Fruit fly (Drosophila melanogaster) whole organism, embryonic: ENCODE results near the gene Mal-B1.

Source experiments
- Atf6 ChIP-seq: fragments of 200-800 bp; sonication (Bioruptor generic); IDR thresholded peaks from 2 replicates; pipeline ENCODE4 v1.3.6; 2022; ENCODE audit warnings: missing biosample characterization, missing genetic modification characterization
- CG10267 ChIP-seq: fragments of 200-800 bp; sonication (Bioruptor generic); optimal IDR thresholded peaks from 2 replicates; lab custom pipeline; 2018; ENCODE audit warnings: missing biosample characterization, mild to moderate bottlenecking, missing genetic modification characterization, moderate library complexity
- CG17612 ChIP-seq: fragments of 200-800 bp; sonication (Bioruptor generic); IDR thresholded peaks from 2 replicates; pipeline ENCODE4 v1.3.6; 2022; ENCODE audit warnings: missing biosample characterization, missing genetic modification characterization
- CG3163 ChIP-seq: fragments of 200-800 bp; sonication (Bioruptor generic); optimal IDR thresholded peaks from 3 replicates; lab custom pipeline; 2016; ENCODE audit warnings: missing biosample characterization, missing genetic modification characterization
- CG3407 ChIP-seq: fragments of 200-800 bp; sonication (Bioruptor generic); optimal IDR thresholded peaks from 2 replicates; lab custom pipeline; 2018; ENCODE audit warnings: missing biosample characterization, mild to moderate bottlenecking, missing genetic modification characterization
- CG9797 ChIP-seq: fragments of 200-800 bp; sonication (Bioruptor generic); optimal IDR thresholded peaks from 3 replicates; lab custom pipeline; 2018; ENCODE audit warnings: missing biosample characterization, mild to moderate bottlenecking, missing genetic modification characterization
- CTCF ChIP-seq: fragments of 200-800 bp; sonication (Bioruptor generic); optimal IDR thresholded peaks from 2 replicates; lab custom pipeline; 2017; ENCODE audit warnings: missing biosample characterization, mild to moderate bottlenecking, missing genetic modification characterization, moderate library complexity
- Hr51 ChIP-seq, 2 experiments: fragments of 200-800 bp; sonication (Bioruptor generic); optimal IDR thresholded peaks; 2 replicates in 1 of 2; 3 replicates in 1 of 2; lab custom pipeline; 2016 to 2018; ENCODE audit warnings: missing biosample characterization in 2 of 2, missing genetic modification characterization in 2 of 2, mild to moderate bottlenecking in 1 of 2, moderate library complexity in 1 of 2
- Med ChIP-seq: fragments of 200-800 bp; sonication (Bioruptor generic); peaks from one replicate; lab custom pipeline; 2016; ENCODE audit warnings: missing biosample characterization, missing genetic modification characterization, mild to moderate bottlenecking, inconsistent platforms, moderate library complexity
- Trl ChIP-seq, 3 experiments: fragments of >200 bp in 2 of 3; fragments of 200-800 bp in 1 of 3; sonication (Bioruptor generic) in 1 of 3; optimal IDR thresholded peaks; 2 replicates in 1 of 3; 3 replicates in 2 of 3; lab custom pipeline; 2016 to 2017; ENCODE audit warnings: missing biosample characterization in 1 of 3, missing genetic modification characterization in 1 of 3
- Usf ChIP-seq: fragments of 200-800 bp; sonication (Bioruptor generic); optimal IDR thresholded peaks from 2 replicates; lab custom pipeline; 2017; ENCODE audit warnings: missing genotype, missing biosample characterization, missing genetic modification characterization
- kah ChIP-seq: fragments of 200-800 bp; sonication (Bioruptor generic); optimal IDR thresholded peaks from 2 replicates; lab custom pipeline; 2018; ENCODE audit warnings: missing biosample characterization, mild to moderate bottlenecking, missing genetic modification characterization
- mam ChIP-seq: fragments of 200-800 bp; sonication (Bioruptor generic); optimal IDR thresholded peaks from 3 replicates; lab custom pipeline; 2016; ENCODE audit warnings: missing biosample characterization, missing genetic modification characterization
- nau ChIP-seq: fragments of 200-800 bp; sonication (Bioruptor generic); optimal IDR thresholded peaks from 3 replicates; lab custom pipeline; 2017; ENCODE audit warnings: missing biosample characterization, mild to moderate bottlenecking, missing genetic modification characterization, missing genetic modification reagents
- nerfin-2 ChIP-seq: fragments of 200-800 bp; sonication (Bioruptor generic); IDR thresholded peaks from 2 replicates; pipeline ENCODE4 v1.3.6; 2022; ENCODE audit warnings: missing biosample characterization, missing genetic modification characterization; ENCODE audit not compliant: partially characterized antibody
- nom ChIP-seq: fragments of 200-800 bp; sonication (Bioruptor generic); optimal IDR thresholded peaks from 2 replicates; lab custom pipeline; 2017; ENCODE audit warnings: missing biosample characterization, missing genetic modification characterization, mild to moderate bottlenecking, moderate library complexity, missing genetic modification reagents
- onecut ChIP-seq: fragments of 200-800 bp; sonication (Bioruptor generic); IDR thresholded peaks from 2 replicates; pipeline ENCODE4 v1.3.6; 2022; ENCODE audit warnings: missing biosample characterization, missing genetic modification characterization
- ranshi ChIP-seq: fragments of 200-800 bp; sonication (Bioruptor generic); IDR thresholded peaks from 2 replicates; pipeline ENCODE4 v1.3.6; 2022; ENCODE audit warnings: missing biosample characterization, missing genetic modification characterization
- scrt ChIP-seq: fragments of 200-800 bp; sonication (Bioruptor generic); optimal IDR thresholded peaks from 2 replicates; lab custom pipeline; 2018; ENCODE audit warnings: missing biosample characterization, mild to moderate bottlenecking, missing genetic modification characterization, moderate library complexity

Gene Mal-B1

dm6 chr2L:11874890-11875289 is 27.9 kb downstream of the Mal-B1 start (continued):
- TF ChIP-seq CG3407 (GFP tag; lab: Kevin White, UChicago) (no peak), kah (GFP tag; lab: Kevin White, UChicago) (peak; percentile 96), nau (GFP tag; lab: Kevin White, UChicago) (no peak), Hr51 (GFP tag; optimal IDR thresholded peaks at IDR 0.05; lab: Kevin White, UChicago) (no peak), onecut (GFP tag; lab: Robert Waterston, UW) (peak; percentile 61), mam (GFP tag; lab: Kevin White, UChicago) (no peak), Usf (GFP tag; lab: Kevin White, UChicago) (no peak)

dm6 chr2L:11878812-11879328 is 31.8 kb downstream of the Mal-B1 start:
- peak; percentile 48 to 75 for TF ChIP-seq Trl (optimal IDR thresholded peaks at IDR 0.05; lab: Kevin White, UChicago)
- TF ChIP-seq Trl (GFP tag; optimal IDR thresholded peaks at IDR 0.05; lab: Kevin White, UChicago), result no peak
- TF ChIP-seq Med (GFP tag; lab: Kevin White, UChicago), result peak; percentile 10
- peak; percentile 90 for TF ChIP-seq CTCF (GFP tag; lab: Kevin White, UChicago)
- no peak for TF ChIP-seq ranshi
- TF ChIP-seq nerfin-2 (GFP tag; lab: Robert Waterston, UW), result no peak
- TF ChIP-seq nom (GFP tag; lab: Kevin White, UChicago), result no peak
- TF ChIP-seq CG17612 (GFP tag; lab: Robert Waterston, UW), result no peak
- peak; percentile 81 for TF ChIP-seq CG3163 (GFP tag; lab: Kevin White, UChicago)

- no peak for TF ChIP-seq Atf6 (GFP tag; lab: Robert Waterston, UW)
- peak; percentile 56 for TF ChIP-seq onecut (GFP tag; lab: Robert Waterston, UW)
- TF ChIP-seq CG9797, result no peak
- no peak for TF ChIP-seq CG10267 (tag; lab: Kevin White, UChicago)
- TF ChIP-seq CG17612 (GFP tag; lab: Robert Waterston, UW), result no peak
- peak; percentile 50 for TF ChIP-seq scrt (GFP tag; lab: Kevin White, UChicago)
Measured at dm6 chr2L:11893269-11893668, 46.2 kb downstream of the Mal-B1 start.
